Fruit fly (Drosophila melanogaster) whole organism, wandering third instar larva: ENCODE measurements around the gene CG32388.

Experiments used
- Abd-B ChIP-seq: fragments of >200 bp; optimal IDR thresholded peaks from 2 replicates; lab custom pipeline; 2017; ENCODE audit warnings: missing biosample characterization, missing genetic modification characterization
- CG32264 ChIP-seq: fragments of 200-800 bp; sonication (Bioruptor generic); optimal IDR thresholded peaks from 2 replicates; lab custom pipeline; 2016; ENCODE audit warnings: missing biosample characterization, missing genetic modification characterization
- CG9705 ChIP-seq: fragments of 200-800 bp; sonication (Bioruptor generic); optimal IDR thresholded peaks from 2 replicates; lab custom pipeline; 2018; ENCODE audit warnings: missing biosample characterization, mild to moderate bottlenecking, missing genetic modification characterization
- CrebA ChIP-seq: fragments of 200-800 bp; sonication (Bioruptor generic); optimal IDR thresholded peaks from 2 replicates; lab custom pipeline; 2016; ENCODE audit warnings: missing biosample characterization, mild to moderate bottlenecking, missing genetic modification characterization, borderline replicate concordance
- Dfd ChIP-seq: fragments of >200 bp; optimal IDR thresholded peaks from 2 replicates; lab custom pipeline; 2017; ENCODE audit warnings: missing biosample characterization, missing genetic modification characterization
- GATAd ChIP-seq: sonication (Bioruptor generic); optimal IDR thresholded peaks from 2 replicates; lab custom pipeline; 2016; ENCODE audit warnings: missing biosample characterization, missing genetic modification characterization
- HLH106 ChIP-seq: fragments of 200-800 bp; optimal IDR thresholded peaks from 3 replicates; lab custom pipeline; 2019; ENCODE audit warnings: missing biosample characterization, mild to moderate bottlenecking, missing genetic modification characterization, moderate library complexity
- Hr83 ChIP-seq: fragments of 200-300 bp; sonication (Bioruptor generic); optimal IDR thresholded peaks from 2 replicates; lab custom pipeline; 2016; ENCODE audit warnings: missing biosample characterization, mild to moderate bottlenecking, missing genetic modification characterization, moderate library complexity; ENCODE audit not compliant: poor library complexity, severe bottlenecking
- Jra ChIP-seq: sonication (Bioruptor generic); optimal IDR thresholded peaks from 2 replicates; lab custom pipeline; 2016; ENCODE audit warnings: missing biosample characterization, missing genetic modification characterization
- Myc ChIP-seq: fragments of >200 bp; optimal IDR thresholded peaks from 2 replicates; lab custom pipeline; 2017
- N ChIP-seq: fragments of >200 bp; optimal IDR thresholded peaks from 2 replicates; lab custom pipeline; 2018; ENCODE audit warnings: missing biosample characterization, missing external identifiers, missing genetic modification characterization
- Rel ChIP-seq, 2 experiments: fragments of 200-800 bp; sonication (Bioruptor generic) in 1 of 2; optimal IDR thresholded peaks; 2 replicates in 1 of 2; 3 replicates in 1 of 2; lab custom pipeline; 2016 to 2019; ENCODE audit warnings: mild to moderate bottlenecking in 2 of 2, missing biosample characterization in 2 of 2, missing genetic modification characterization in 2 of 2, moderate library complexity in 1 of 2
- Sp1 ChIP-seq: fragments of 200-800 bp; sonication (Bioruptor generic); optimal IDR thresholded peaks from 3 replicates; lab custom pipeline; 2019; ENCODE audit warnings: missing biosample characterization, mild to moderate bottlenecking, missing genetic modification characterization, moderate library complexity
- Vsx2 ChIP-seq: fragments of 200-300, 225-300 bp; sonication (Bioruptor generic); optimal IDR thresholded peaks from 2 replicates; lab custom pipeline; 2018; ENCODE audit warnings: missing biosample characterization, missing genetic modification characterization; ENCODE audit not compliant: partially characterized antibody
- br ChIP-seq: fragments of 200-800 bp; sonication (Bioruptor generic); optimal IDR thresholded peaks from 2 replicates; lab custom pipeline; 2016; ENCODE audit warnings: missing biosample characterization, missing genetic modification characterization
- dmrt93B ChIP-seq: fragments of 200-800 bp; sonication (Bioruptor generic); optimal IDR thresholded peaks from 2 replicates; lab custom pipeline; 2018; ENCODE audit warnings: missing biosample characterization, mild to moderate bottlenecking, missing genetic modification characterization
- dsf ChIP-seq: sonication (Bioruptor generic); optimal IDR thresholded peaks from 2 replicates; lab custom pipeline; 2016; ENCODE audit warnings: missing biosample characterization, missing genetic modification characterization, borderline replicate concordance
- ey ChIP-seq: fragments of 200-800 bp; sonication (Bioruptor generic); optimal IDR thresholded peaks from 2 replicates; lab custom pipeline; 2016; ENCODE audit warnings: missing biosample characterization, missing genetic modification characterization
- fru ChIP-seq: fragments of 200-800 bp; sonication (Bioruptor generic); optimal IDR thresholded peaks from 3 replicates; lab custom pipeline; 2016; ENCODE audit warnings: missing biosample characterization, mild to moderate bottlenecking, missing genetic modification characterization
- h ChIP-seq: fragments of 200-800 bp; sonication (Bioruptor generic); optimal IDR thresholded peaks from 3 replicates; lab custom pipeline; 2016; ENCODE audit warnings: missing biosample characterization, mild to moderate bottlenecking, missing genetic modification characterization
- jim ChIP-seq: fragments of 175-275, 200-325 bp; sonication (Bioruptor generic); optimal IDR thresholded peaks from 2 replicates; lab custom pipeline; 2016; ENCODE audit warnings: missing biosample characterization, mild to moderate bottlenecking, missing genetic modification characterization
- lola ChIP-seq: fragments of >200 bp; optimal IDR thresholded peaks from 2 replicates; lab custom pipeline; 2017; ENCODE audit warnings: missing biosample characterization, missing genetic modification characterization
- pan ChIP-seq: fragments of >200 bp; optimal IDR thresholded peaks from 2 replicates; lab custom pipeline; 2017
- rgr ChIP-seq: fragments of 200-800 bp; sonication (Bioruptor generic); optimal IDR thresholded peaks from 3 replicates; lab custom pipeline; 2016; ENCODE audit warnings: missing biosample characterization, mild to moderate bottlenecking, missing genetic modification characterization
- sage ChIP-seq: fragments of 200-800 bp; sonication (Bioruptor generic); optimal IDR thresholded peaks from 2 replicates; lab custom pipeline; 2016; ENCODE audit warnings: missing biosample characterization, mild to moderate bottlenecking, missing genetic modification characterization
- tai ChIP-seq: sonication (Bioruptor generic); optimal IDR thresholded peaks from 2 replicates; lab custom pipeline; 2016; ENCODE audit warnings: missing biosample characterization, missing genetic modification characterization
- usp ChIP-seq: fragments of >200 bp; optimal IDR thresholded peaks from 2 replicates; lab custom pipeline; 2017; ENCODE audit warnings: missing biosample characterization, missing genetic modification characterization
- woc ChIP-seq: sonication (Bioruptor generic); optimal IDR thresholded peaks from 2 replicates; lab custom pipeline; 2016; ENCODE audit warnings: missing biosample characterization, mild to moderate bottlenecking, missing genetic modification characterization

The CG32388 gene

dm6 chr3L:6947188-6947971 lies 37.0 kb downstream of the CG32388 start:
- no peak for TF ChIP-seq usp (GFP tag; lab: Kevin White, UChicago)
- peak; percentile 94 for TF ChIP-seq Dfd (GFP tag; lab: Kevin White, UChicago)

- TF ChIP-seq GATAd (no peak), rgr (no peak), Sp1 (GFP tag; lab: Kevin White, UChicago) (no peak), N (GFP tag; lab: Kevin White, UChicago) (no peak), br (GFP tag; lab: Kevin White, UChicago) (no peak), Myc (lab: Kevin White, UChicago) (no peak), Rel (GFP tag; optimal IDR thresholded peaks at IDR 0.05; lab: Kevin White, UChicago) (no peak), Rel (tag; optimal IDR thresholded peaks at IDR 0.05; lab: Kevin White, UChicago) (no peak)
- TF ChIP-seq, all 38 proteins: peak for 0
Observed at dm6 chr3L:6945357-6945756, 39.0 kb downstream of the CG32388 start.

dm6 chr3L:6943948-6944319 lies 40.5 kb downstream of the CG32388 start:
- TF ChIP-seq CG32264 (no peak), CG9705 (no peak), fru (GFP tag; lab: Kevin White, UChicago) (no peak), Myc (lab: Kevin White, UChicago) (no peak), Hr83 (GFP tag; lab: Kevin White, UChicago) (no peak), dmrt93B (no peak), N (GFP tag; lab: Kevin White, UChicago) (no peak), Abd-B (no peak)
- TF ChIP-seq, all 38 proteins: peak for 0

- TF ChIP-seq usp (GFP tag; lab: Kevin White, UChicago) (no peak), rgr (no peak), Sp1 (GFP tag; lab: Kevin White, UChicago) (no peak), ey (GFP tag; lab: Kevin White, UChicago) (no peak), sage (GFP tag; lab: Kevin White, UChicago) (no peak), dsf (GFP tag; lab: Kevin White, UChicago) (no peak), tai (GFP tag; lab: Kevin White, UChicago) (no peak), Jra (GFP tag; lab: Kevin White, UChicago) (no peak), br (GFP tag; lab: Kevin White, UChicago) (no peak), GATAd (no peak), HLH106 (tag; lab: Kevin White, UChicago) (no peak), pan (lab: Kevin White, UChicago) (no peak), Rel (GFP tag; optimal IDR thresholded peaks at IDR 0.05; lab: Kevin White, UChicago) (no peak), Rel (tag; optimal IDR thresholded peaks at IDR 0.05; lab: Kevin White, UChicago) (no peak), CG9705 (no peak), fru (GFP tag; lab: Kevin White, UChicago) (no peak), Dfd (GFP tag; lab: Kevin White, UChicago) (no peak), lola (no peak), Myc (lab: Kevin White, UChicago) (no peak), CrebA (GFP tag; lab: Kevin White, UChicago) (no peak)
Observed at dm6 chr3L:6943204-6943947, 41.0 kb downstream of the CG32388 start.

dm6 chr3L:6942831-6943114 lies 41.6 kb downstream of the CG32388 start, which contains the start of gene tow:
TSS of gene tow (plus strand) at chr3L:6942856.
- TF ChIP-seq h (GFP tag; lab: Kevin White, UChicago) (no peak), CG32264 (no peak), Vsx2 (GFP tag; lab: Kevin White, UChicago) (no peak), jim (no peak), N (GFP tag; lab: Kevin White, UChicago) (no peak), tai (GFP tag; lab: Kevin White, UChicago) (no peak), Dfd (GFP tag; lab: Kevin White, UChicago) (no peak), Sp1 (GFP tag; lab: Kevin White, UChicago) (no peak), HLH106 (tag; lab: Kevin White, UChicago) (no peak), usp (GFP tag; lab: Kevin White, UChicago) (no peak), woc (GFP tag; lab: Kevin White, UChicago) (no peak), dsf (GFP tag; lab: Kevin White, UChicago) (no peak)
